Worm (Caenorhabditis elegans): ENCODE results near the gene F01F1.14.

The F01F1.14 gene

DNA sequence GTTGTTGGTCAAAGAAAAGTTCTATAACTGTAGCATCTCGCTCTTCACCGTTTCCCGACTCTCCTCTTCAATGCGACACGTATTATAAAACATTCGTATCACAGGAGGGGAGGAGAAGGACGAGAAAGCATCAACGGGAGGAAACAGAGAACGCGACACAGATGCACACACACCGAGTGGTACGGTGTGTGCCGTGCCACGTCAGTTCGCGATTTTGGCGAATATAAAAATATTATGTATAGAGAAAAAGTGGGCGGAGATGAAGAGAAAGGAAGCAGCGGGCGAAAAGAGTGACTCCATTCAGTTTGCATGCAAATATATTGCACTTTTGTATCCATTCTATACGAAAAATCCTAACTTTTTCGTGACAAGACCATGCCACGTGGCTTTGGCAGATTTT lies 32.0 kb upstream of the F01F1.14 start:
- no peak for TF ChIP-seq ref-1 (GFP tag; conservative IDR thresholded peaks at IDR 0.05)
- TF ChIP-seq ztf-23 (GFP tag; IDR thresholded peaks at IDR 0.05): no peak
- no peak for TF ChIP-seq flt-1 (GFP tag; IDR thresholded peaks at IDR 0.05)
- no peak for TF ChIP-seq T22C8.4 (GFP tag; IDR thresholded peaks at IDR 0.05)
- no peak for TF ChIP-seq cog-1 (tag; optimal IDR thresholded peaks at IDR 0.05)
- no peak for TF ChIP-seq med-1 (GFP tag; optimal IDR thresholded peaks at IDR 0.05; ENCODE audit: insufficient read depth)
- TF ChIP-seq tab-1 (GFP tag; IDR thresholded peaks at IDR 0.05): no peak
- TF ChIP-seq ztf-29 (GFP tag; IDR thresholded peaks at IDR 0.05): no peak

DNA sequence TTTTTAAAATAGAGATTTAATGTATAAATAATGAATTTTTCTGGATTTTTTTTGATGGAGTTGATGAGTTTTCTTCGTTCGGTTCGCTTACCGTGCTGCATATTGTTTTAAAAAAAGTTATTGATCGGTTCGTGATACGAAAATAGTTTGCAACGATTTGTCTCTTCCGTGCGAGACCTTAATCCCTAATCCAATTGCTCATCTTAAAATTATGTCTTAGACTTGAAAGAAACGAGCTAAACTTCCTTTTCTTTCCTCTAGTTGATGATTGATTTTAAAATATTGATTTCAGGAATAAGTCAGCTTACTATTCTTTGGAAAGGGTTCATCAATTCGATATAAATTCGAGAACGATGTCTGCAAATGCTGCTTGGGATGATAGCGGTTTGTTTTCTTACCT lies 25.7 kb upstream of the F01F1.14 start, which contains the start of gene C28H8.3:
Gene C28H8.3 (plus strand): TSS at position 293 of the 400 bp plus-strand sequence.
- TF ChIP-seq T22C8.4 (GFP tag; IDR thresholded peaks at IDR 0.05): no peak
- TF ChIP-seq ztf-23 (GFP tag; IDR thresholded peaks at IDR 0.05): no peak
- no peak for TF ChIP-seq klf-2 (GFP tag; conservative IDR thresholded peaks at IDR 0.05)
- no peak for TF ChIP-seq med-1 (GFP tag; optimal IDR thresholded peaks at IDR 0.05; ENCODE audit: insufficient read depth)
- no peak for TF ChIP-seq flt-1 (GFP tag; IDR thresholded peaks at IDR 0.05)
- TF ChIP-seq ref-1 (GFP tag; conservative IDR thresholded peaks at IDR 0.05): no peak
- TF ChIP-seq tab-1 (GFP tag; IDR thresholded peaks at IDR 0.05): no peak
- TF ChIP-seq cog-1 (tag; optimal IDR thresholded peaks at IDR 0.05): no peak
- TF ChIP-seq ztf-29 (GFP tag; IDR thresholded peaks at IDR 0.05): no peak

DNA sequence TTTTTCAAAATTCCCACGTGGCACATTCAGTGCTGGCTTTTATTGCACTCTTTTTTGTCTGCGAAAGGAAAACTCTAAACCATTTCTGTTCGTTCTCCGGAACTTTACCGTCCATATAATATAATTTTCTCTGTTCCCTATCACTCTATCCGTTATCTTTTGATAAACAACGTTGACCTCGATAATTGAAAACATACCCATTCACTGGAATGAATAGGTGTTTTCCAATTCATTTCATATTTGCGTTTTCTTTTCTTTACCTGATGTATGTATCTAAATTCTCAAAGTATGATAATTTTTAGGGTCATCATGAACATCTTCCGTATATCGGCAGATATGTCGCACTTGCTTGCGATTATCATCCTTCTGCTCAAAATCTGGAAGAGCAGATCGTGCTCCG lies 24.0 kb upstream of the F01F1.14 start, which contains the start of gene erd-2.2:
Gene erd-2.2 (plus strand): TSS at position 301 of the 400 bp plus-strand sequence.
- no peak for TF ChIP-seq T22C8.4 (GFP tag; IDR thresholded peaks at IDR 0.05)
- no peak for TF ChIP-seq klf-2 (GFP tag; conservative IDR thresholded peaks at IDR 0.05)
- no peak for TF ChIP-seq cog-1 (tag; optimal IDR thresholded peaks at IDR 0.05)
- no peak for TF ChIP-seq ref-1 (GFP tag; conservative IDR thresholded peaks at IDR 0.05)
- TF ChIP-seq flt-1 (GFP tag; IDR thresholded peaks at IDR 0.05): no peak
- TF ChIP-seq tab-1 (GFP tag; IDR thresholded peaks at IDR 0.05): no peak
- no peak for TF ChIP-seq ztf-23 (GFP tag; IDR thresholded peaks at IDR 0.05)
- TF ChIP-seq ztf-29 (GFP tag; IDR thresholded peaks at IDR 0.05): no peak
- no peak for TF ChIP-seq med-1 (GFP tag; optimal IDR thresholded peaks at IDR 0.05; ENCODE audit: insufficient read depth)

ce11 chrIII:5906059-5906458 lies 23.3 kb upstream of the F01F1.14 start, which contains the start of gene dpff-1:
Gene dpff-1 (minus strand): TSS chrIII:5906346.
- TF ChIP-seq T22C8.4 (GFP tag; IDR thresholded peaks at IDR 0.05) (peak; percentile 80), flt-1 (GFP tag; IDR thresholded peaks at IDR 0.05) (no peak)

- TF ChIP-seq klf-2 (GFP tag; conservative IDR thresholded peaks at IDR 0.05): no peak
- no peak for TF ChIP-seq cog-1 (tag; optimal IDR thresholded peaks at IDR 0.05)
- TF ChIP-seq ztf-29 (GFP tag; IDR thresholded peaks at IDR 0.05): no peak
- TF ChIP-seq med-1 (GFP tag; optimal IDR thresholded peaks at IDR 0.05; ENCODE audit: insufficient read depth): no peak
- TF ChIP-seq ref-1 (GFP tag; conservative IDR thresholded peaks at IDR 0.05): no peak
- TF ChIP-seq T22C8.4 (GFP tag; IDR thresholded peaks at IDR 0.05): no peak
- no peak for TF ChIP-seq ztf-23 (GFP tag; IDR thresholded peaks at IDR 0.05)
These were observed 19.8 kb upstream of the F01F1.14 start for ce11 chrIII:5902558-5902957.

DNA sequence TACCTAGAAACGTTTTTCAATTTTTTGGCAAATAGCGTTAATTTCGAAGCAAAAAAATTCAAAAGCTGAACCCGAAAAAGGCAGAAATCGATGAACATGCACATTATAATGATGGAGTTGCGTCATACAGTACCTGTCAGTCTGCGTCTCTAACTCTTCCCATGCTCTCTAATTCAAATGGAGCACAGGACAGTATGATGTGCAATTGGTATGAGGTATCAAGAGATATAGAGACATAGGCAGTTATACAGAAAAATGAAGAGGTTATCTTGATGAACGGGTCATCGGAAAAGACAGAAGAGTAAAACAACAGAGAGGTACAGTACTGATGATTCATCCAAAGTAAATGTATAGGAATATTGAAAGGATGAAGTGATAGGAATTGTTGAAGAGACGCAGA lies 18.0 kb upstream of the F01F1.14 start:
- no peak for TF ChIP-seq T22C8.4 (GFP tag; IDR thresholded peaks at IDR 0.05)
- no peak for TF ChIP-seq flt-1 (GFP tag; IDR thresholded peaks at IDR 0.05)
- no peak for TF ChIP-seq ztf-29 (GFP tag; IDR thresholded peaks at IDR 0.05)
- TF ChIP-seq tab-1 (GFP tag; IDR thresholded peaks at IDR 0.05): no peak
- TF ChIP-seq cog-1 (tag; optimal IDR thresholded peaks at IDR 0.05): no peak
- TF ChIP-seq med-1 (GFP tag; optimal IDR thresholded peaks at IDR 0.05; ENCODE audit: insufficient read depth): no peak
- no peak for TF ChIP-seq ztf-23 (GFP tag; IDR thresholded peaks at IDR 0.05)
- no peak for TF ChIP-seq klf-2 (GFP tag; conservative IDR thresholded peaks at IDR 0.05)
- no peak for TF ChIP-seq ref-1 (GFP tag; conservative IDR thresholded peaks at IDR 0.05)

ce11 chrIII:5898631-5899030 lies 15.9 kb upstream of the F01F1.14 start:
- TF ChIP-seq med-1 (GFP tag; optimal IDR thresholded peaks at IDR 0.05; ENCODE audit: insufficient read depth) (no peak), cog-1 (tag; optimal IDR thresholded peaks at IDR 0.05) (no peak), T22C8.4 (GFP tag; IDR thresholded peaks at IDR 0.05) (no peak)

DNA sequence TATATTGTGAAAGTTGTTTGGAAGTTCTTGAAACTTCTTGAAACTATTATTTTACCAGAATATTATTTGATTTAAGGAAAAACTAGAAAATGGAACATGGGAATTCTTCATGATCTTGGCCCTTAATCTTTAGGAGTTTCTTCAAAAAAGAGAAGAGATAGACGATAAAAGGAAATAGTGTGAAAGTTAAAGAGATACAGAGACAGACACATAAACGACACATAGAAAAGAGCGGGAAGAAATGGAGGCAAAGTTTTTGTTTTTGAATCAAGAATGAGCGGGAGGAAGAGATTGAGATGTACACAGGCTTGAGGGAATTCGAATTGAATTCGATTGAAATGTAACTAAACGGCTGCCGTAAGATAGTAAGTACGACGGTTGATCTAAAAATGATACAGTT lies 14.7 kb upstream of the F01F1.14 start:
- TF ChIP-seq cog-1 (tag; optimal IDR thresholded peaks at IDR 0.05): no peak
- TF ChIP-seq med-1 (GFP tag; optimal IDR thresholded peaks at IDR 0.05; ENCODE audit: insufficient read depth): no peak
- TF ChIP-seq klf-2 (GFP tag; conservative IDR thresholded peaks at IDR 0.05): no peak
- no peak for TF ChIP-seq T22C8.4 (GFP tag; IDR thresholded peaks at IDR 0.05)
- no peak for TF ChIP-seq flt-1 (GFP tag; IDR thresholded peaks at IDR 0.05)
- no peak for TF ChIP-seq ref-1 (GFP tag; conservative IDR thresholded peaks at IDR 0.05)
- TF ChIP-seq tab-1 (GFP tag; IDR thresholded peaks at IDR 0.05): no peak

DNA sequence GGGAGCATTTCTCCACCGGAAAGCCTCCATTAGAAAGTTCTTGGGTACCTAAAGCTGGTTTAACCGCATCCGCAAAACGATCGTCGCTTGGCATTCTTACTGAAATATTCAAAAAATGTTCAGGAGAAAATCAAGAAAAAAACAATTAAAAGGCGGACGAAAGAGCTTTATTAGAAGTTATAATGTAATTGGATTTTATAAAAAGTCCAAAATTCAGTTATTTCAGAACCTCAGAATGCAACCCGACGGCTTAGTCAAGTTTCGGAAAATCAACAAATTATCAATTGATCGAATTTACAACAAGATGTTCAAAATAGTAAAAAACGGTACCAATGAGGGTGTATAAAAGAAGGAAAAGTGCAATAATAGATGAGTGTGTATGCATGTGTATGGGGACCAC lies 13.2 kb upstream of the F01F1.14 start, which contains the start of gene pxl-1:
Gene pxl-1 (minus strand): TSS at position 101 of the 400 bp plus-strand sequence.
- TF ChIP-seq T22C8.4 (GFP tag; IDR thresholded peaks at IDR 0.05) (no peak), klf-2 (GFP tag; conservative IDR thresholded peaks at IDR 0.05) (no peak), flt-1 (GFP tag; IDR thresholded peaks at IDR 0.05) (no peak), cog-1 (tag; optimal IDR thresholded peaks at IDR 0.05) (no peak), ztf-29 (GFP tag; IDR thresholded peaks at IDR 0.05) (no peak), ref-1 (GFP tag; conservative IDR thresholded peaks at IDR 0.05) (no peak), ztf-23 (GFP tag; IDR thresholded peaks at IDR 0.05) (no peak), med-1 (GFP tag; optimal IDR thresholded peaks at IDR 0.05; ENCODE audit: insufficient read depth) (no peak), tab-1 (GFP tag; IDR thresholded peaks at IDR 0.05) (no peak)

DNA sequence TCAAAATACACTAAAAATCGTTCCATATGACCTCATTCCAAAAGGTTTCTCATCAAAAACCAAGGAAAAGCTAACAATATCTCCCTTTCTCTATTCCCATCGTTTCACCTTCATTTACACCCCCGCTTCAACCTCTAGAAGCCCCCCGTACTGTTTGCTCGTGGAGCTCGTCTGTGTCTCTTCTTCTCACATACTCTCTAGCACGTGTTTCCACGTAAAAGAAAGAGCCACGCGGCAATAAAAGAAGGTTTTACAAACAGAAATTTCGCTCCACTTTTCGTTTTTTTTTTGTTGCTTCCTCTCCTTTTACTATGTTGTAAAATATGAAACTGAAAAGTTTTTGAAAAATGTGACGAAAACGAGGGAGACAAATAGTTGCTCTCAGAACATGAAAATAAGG lies 10.2 kb upstream of the F01F1.14 start:
- no peak for TF ChIP-seq ztf-29 (GFP tag; IDR thresholded peaks at IDR 0.05)
- no peak for TF ChIP-seq flt-1 (GFP tag; IDR thresholded peaks at IDR 0.05)
- no peak for TF ChIP-seq med-1 (GFP tag; optimal IDR thresholded peaks at IDR 0.05; ENCODE audit: insufficient read depth)
- no peak for TF ChIP-seq cog-1 (tag; optimal IDR thresholded peaks at IDR 0.05)
- TF ChIP-seq ztf-23 (GFP tag; IDR thresholded peaks at IDR 0.05): no peak
- TF ChIP-seq ref-1 (GFP tag; conservative IDR thresholded peaks at IDR 0.05): no peak
- no peak for TF ChIP-seq T22C8.4 (GFP tag; IDR thresholded peaks at IDR 0.05)

All from whole organism, midembryonic.